Fruit fly (Drosophila melanogaster) whole organism, prepupa: Measurements from ENCODE around the gene CG9106.
A peak's percentile ranks its signal among the peaks of the same experiment; 100 is the strongest.

Experiments used
- Blimp-1 ChIP-seq: fragments of 200-800 bp; sonication (Bioruptor generic); optimal IDR thresholded peaks from 3 replicates; lab custom pipeline; 2017; ENCODE audit warnings: missing biosample characterization, missing genetic modification characterization, mild to moderate bottlenecking, moderate library complexity, missing genetic modification reagents
- CG10669 ChIP-seq: fragments of 200-800 bp; sonication (Bioruptor generic); optimal IDR thresholded peaks from 3 replicates; lab custom pipeline; 2018; ENCODE audit warnings: missing biosample characterization, mild to moderate bottlenecking, missing genetic modification characterization, moderate library complexity
- CG11762 ChIP-seq: fragments of 200-800 bp; sonication (Bioruptor generic); optimal IDR thresholded peaks from 3 replicates; lab custom pipeline; 2016; ENCODE audit warnings: missing biosample characterization, missing genetic modification characterization; ENCODE audit not compliant: insufficient read depth
- CG11902 ChIP-seq: fragments of 200-800 bp; sonication (Bioruptor generic); optimal IDR thresholded peaks from 3 replicates; lab custom pipeline; 2016; ENCODE audit warnings: missing biosample characterization, missing genetic modification characterization
- CG15336 ChIP-seq: fragments of 200-800 bp; sonication (Bioruptor generic); IDR thresholded peaks from 2 replicates; pipeline ENCODE4 v1.3.6; 2022; ENCODE audit warnings: missing biosample characterization, missing genetic modification characterization
- CG1621 ChIP-seq: fragments of 200-800 bp; sonication (Bioruptor generic); optimal IDR thresholded peaks from 3 replicates; lab custom pipeline; 2018; ENCODE audit warnings: missing biosample characterization, mild to moderate bottlenecking, missing genetic modification characterization
- CG16779 ChIP-seq: fragments of 200-800 bp; sonication (Bioruptor generic); optimal IDR thresholded peaks from 3 replicates; lab custom pipeline; 2017; ENCODE audit warnings: missing biosample characterization, mild to moderate bottlenecking, missing genetic modification characterization
- CG3032 ChIP-seq: fragments of 200-800 bp; optimal IDR thresholded peaks from 2 replicates; lab custom pipeline; 2019; ENCODE audit warnings: missing biosample characterization, mild to moderate bottlenecking, missing genetic modification characterization, moderate library complexity
- CG32006 ChIP-seq: fragments of 200-800 bp; sonication (Bioruptor generic); optimal IDR thresholded peaks from 3 replicates; lab custom pipeline; 2017; ENCODE audit warnings: missing biosample characterization, mild to moderate bottlenecking, missing genetic modification characterization
- CG34406 ChIP-seq: fragments of 200-800 bp; sonication (Bioruptor generic); optimal IDR thresholded peaks from 3 replicates; lab custom pipeline; 2016; ENCODE audit warnings: missing biosample characterization, missing genetic modification characterization
- CG3919 ChIP-seq: fragments of 200-800 bp; sonication (Bioruptor generic); optimal IDR thresholded peaks from 3 replicates; lab custom pipeline; 2016; ENCODE audit warnings: missing biosample characterization, missing genetic modification characterization
- CG4318 ChIP-seq: fragments of 200-800 bp; sonication (Bioruptor generic); optimal IDR thresholded peaks from 3 replicates; lab custom pipeline; 2017; ENCODE audit warnings: missing biosample characterization, mild to moderate bottlenecking, missing genetic modification characterization
- CG6163 ChIP-seq: fragments of 200-800 bp; sonication (Bioruptor generic); IDR thresholded peaks from 3 replicates; pipeline ENCODE4 v1.3.6; 2022; ENCODE audit warnings: missing biosample characterization, missing genetic modification characterization
- CG6276 ChIP-seq: fragments of 200-800 bp; sonication (Bioruptor generic); optimal IDR thresholded peaks from 2 replicates; lab custom pipeline; 2017; ENCODE audit warnings: missing biosample characterization, mild to moderate bottlenecking, missing genetic modification characterization
- CG6792 ChIP-seq: fragments of 200-800 bp; sonication (Bioruptor generic); optimal IDR thresholded peaks from 3 replicates; lab custom pipeline; 2016; ENCODE audit warnings: missing biosample characterization, missing genetic modification characterization
- CG6854 ChIP-seq: fragments of 200-800 bp; sonication (Bioruptor generic); optimal IDR thresholded peaks from 2 replicates; lab custom pipeline; 2017; ENCODE audit warnings: missing biosample characterization, mild to moderate bottlenecking, missing genetic modification characterization
- CG7368 ChIP-seq: fragments of 200-800 bp; sonication (Bioruptor generic); optimal IDR thresholded peaks from 3 replicates; lab custom pipeline; 2016; ENCODE audit warnings: missing biosample characterization, missing genetic modification characterization
- CG8119 ChIP-seq: fragments of 200-800 bp; sonication (Bioruptor generic); IDR thresholded peaks from 3 replicates; pipeline ENCODE4 v1.3.6; 2022; ENCODE audit warnings: missing biosample characterization, missing genetic modification characterization
- CG8319 ChIP-seq: fragments of 200-800 bp; sonication (Bioruptor generic); optimal IDR thresholded peaks from 3 replicates; lab custom pipeline; 2016; ENCODE audit warnings: missing biosample characterization, missing genetic modification characterization
- CG9139 ChIP-seq: fragments of 200-800 bp; sonication (Bioruptor generic); optimal IDR thresholded peaks from 3 replicates; lab custom pipeline; 2017; ENCODE audit warnings: missing biosample characterization, mild to moderate bottlenecking, missing genetic modification characterization
- Eip78C ChIP-seq: fragments of 200-800 bp; sonication (Bioruptor generic); peaks from one replicate; lab custom pipeline; 2016; ENCODE audit warnings: missing biosample characterization, missing genetic modification characterization
- Ets21C ChIP-seq: fragments of 200-800 bp; sonication (Bioruptor generic); optimal IDR thresholded peaks from 3 replicates; lab custom pipeline; 2016; ENCODE audit warnings: missing biosample characterization, missing genetic modification characterization
- Gug ChIP-seq: fragments of 200-800 bp; sonication (Bioruptor generic); IDR thresholded peaks from 2 replicates; pipeline ENCODE4 v1.3.6; 2022; ENCODE audit warnings: missing biosample characterization, missing genetic modification characterization
- Hr38 ChIP-seq: sonication (Bioruptor generic); optimal IDR thresholded peaks from 2 replicates; lab custom pipeline; 2016; ENCODE audit warnings: missing biosample characterization, missing genetic modification characterization
- Hr39 ChIP-seq: fragments of 200-800 bp; sonication (Bioruptor generic); optimal IDR thresholded peaks from 2 replicates; lab custom pipeline; 2016; ENCODE audit warnings: missing biosample characterization, missing genetic modification characterization
- Hr4 ChIP-seq: fragments of 200-800 bp; sonication (Bioruptor generic); optimal IDR thresholded peaks from 3 replicates; lab custom pipeline; 2016; ENCODE audit warnings: missing biosample characterization, missing genetic modification characterization
- Lpt ChIP-seq: fragments of 200-800 bp; sonication (Bioruptor generic); optimal IDR thresholded peaks from 3 replicates; lab custom pipeline; 2016; ENCODE audit warnings: missing biosample characterization, missing genetic modification characterization
- Met ChIP-seq: fragments of 200-800 bp; sonication (Bioruptor generic); optimal IDR thresholded peaks from 3 replicates; lab custom pipeline; 2016; ENCODE audit warnings: missing biosample characterization, missing genetic modification characterization
- OdsH ChIP-seq: fragments of 200-800 bp; sonication (Bioruptor generic); optimal IDR thresholded peaks from 3 replicates; lab custom pipeline; 2016; ENCODE audit warnings: missing biosample characterization, missing genetic modification characterization
- Smox ChIP-seq: fragments of 200-800 bp; sonication (Bioruptor generic); optimal IDR thresholded peaks from 3 replicates; lab custom pipeline; 2016; ENCODE audit warnings: missing biosample characterization, missing genetic modification characterization
- Sox102F ChIP-seq: fragments of 200-800 bp; sonication (Bioruptor generic); optimal IDR thresholded peaks from 2 replicates; lab custom pipeline; 2016; ENCODE audit warnings: missing biosample characterization, mild to moderate bottlenecking, missing genetic modification characterization
- Sox15 ChIP-seq: fragments of 200-800 bp; sonication (Bioruptor generic); optimal IDR thresholded peaks from 3 replicates; lab custom pipeline; 2016; ENCODE audit warnings: missing biosample characterization, missing genetic modification characterization
- achi ChIP-seq: fragments of 200-800 bp; sonication (Bioruptor generic); optimal IDR thresholded peaks from 3 replicates; lab custom pipeline; 2016; ENCODE audit warnings: missing biosample characterization, missing genetic modification characterization
- acj6 ChIP-seq: fragments of 200-800 bp; sonication (Bioruptor generic); optimal IDR thresholded peaks from 3 replicates; lab custom pipeline; 2016; ENCODE audit warnings: missing biosample characterization, missing genetic modification characterization
- cyc ChIP-seq: fragments of 200-800 bp; sonication (Bioruptor generic); optimal IDR thresholded peaks from 3 replicates; lab custom pipeline; 2016; ENCODE audit warnings: missing biosample characterization, missing genetic modification characterization
- dac ChIP-seq: fragments of 200-800 bp; sonication (Bioruptor generic); optimal IDR thresholded peaks from 2 replicates; lab custom pipeline; 2017; ENCODE audit warnings: missing biosample characterization, mild to moderate bottlenecking, missing genetic modification characterization
- dsx ChIP-seq: fragments of 200-800 bp; optimal IDR thresholded peaks from 3 replicates; lab custom pipeline; 2019; ENCODE audit warnings: missing biosample characterization, mild to moderate bottlenecking, missing genetic modification characterization, moderate library complexity; ENCODE audit not compliant: poor library complexity, severe bottlenecking
- eg ChIP-seq: fragments of 200-800 bp; sonication (Bioruptor generic); IDR thresholded peaks from 3 replicates; pipeline ENCODE4 v1.3.6; 2022; ENCODE audit warnings: missing biosample characterization, missing genetic modification characterization
- fd59A ChIP-seq: fragments of 200-800 bp; sonication (Bioruptor generic); optimal IDR thresholded peaks from 2 replicates; lab custom pipeline; 2017; ENCODE audit warnings: missing biosample characterization, mild to moderate bottlenecking, missing genetic modification characterization, missing genetic modification reagents
- fd85E ChIP-seq: fragments of 200-800 bp; sonication (Bioruptor generic); optimal IDR thresholded peaks from 3 replicates; lab custom pipeline; 2016; ENCODE audit warnings: missing biosample characterization, missing genetic modification characterization
- lz ChIP-seq: fragments of 200-800 bp; sonication (Bioruptor generic); optimal IDR thresholded peaks from 3 replicates; lab custom pipeline; 2016; ENCODE audit warnings: missing biosample characterization, missing genetic modification characterization
- net ChIP-seq: fragments of 200-800 bp; sonication (Bioruptor generic); optimal IDR thresholded peaks from 3 replicates; lab custom pipeline; 2016; ENCODE audit warnings: missing biosample characterization, missing genetic modification characterization
- pdm3 ChIP-seq: fragments of 200-800 bp; sonication (Bioruptor generic); optimal IDR thresholded peaks from 3 replicates; lab custom pipeline; 2016; ENCODE audit warnings: missing biosample characterization, missing genetic modification characterization
- salr ChIP-seq, 2 experiments: fragments of 200-800 bp; sonication (Bioruptor generic); optimal IDR thresholded peaks; 3 replicates each; lab custom pipeline; 2016 to 2018; ENCODE audit warnings: missing biosample characterization in 2 of 2, missing genetic modification characterization in 2 of 2, mild to moderate bottlenecking in 1 of 2
- spab ChIP-seq: fragments of 200-800 bp; sonication (Bioruptor generic); optimal IDR thresholded peaks from 2 replicates; lab custom pipeline; 2017; ENCODE audit warnings: missing biosample characterization, mild to moderate bottlenecking, missing genetic modification characterization, missing genetic modification reagents
- topi ChIP-seq: fragments of 200-800 bp; sonication (Bioruptor generic); optimal IDR thresholded peaks from 3 replicates; lab custom pipeline; 2016; ENCODE audit warnings: missing biosample characterization, missing genetic modification characterization
- vri ChIP-seq: fragments of 200-800 bp; sonication (Bioruptor generic); optimal IDR thresholded peaks from 3 replicates; lab custom pipeline; 2016; ENCODE audit warnings: missing biosample characterization, mild to moderate bottlenecking, missing genetic modification characterization

The CG9106 gene

dm6 chrX:15272305-15272704, at the start of gene CG9106:
Gene CG9106, minus strand, starts transcription at chrX:15272405.
- TF ChIP-seq Gug, result no peak
- no peak for TF ChIP-seq CG11762 (GFP tag; lab: Kevin White, UChicago)
- TF ChIP-seq Met (GFP tag; lab: Kevin White, UChicago), result no peak
- TF ChIP-seq CG7368 (GFP tag; lab: Kevin White, UChicago), result no peak
- no peak for TF ChIP-seq acj6 (GFP tag; lab: Kevin White, UChicago)
- no peak for TF ChIP-seq CG10669 (GFP tag; lab: Kevin White, UChicago)

DNA sequence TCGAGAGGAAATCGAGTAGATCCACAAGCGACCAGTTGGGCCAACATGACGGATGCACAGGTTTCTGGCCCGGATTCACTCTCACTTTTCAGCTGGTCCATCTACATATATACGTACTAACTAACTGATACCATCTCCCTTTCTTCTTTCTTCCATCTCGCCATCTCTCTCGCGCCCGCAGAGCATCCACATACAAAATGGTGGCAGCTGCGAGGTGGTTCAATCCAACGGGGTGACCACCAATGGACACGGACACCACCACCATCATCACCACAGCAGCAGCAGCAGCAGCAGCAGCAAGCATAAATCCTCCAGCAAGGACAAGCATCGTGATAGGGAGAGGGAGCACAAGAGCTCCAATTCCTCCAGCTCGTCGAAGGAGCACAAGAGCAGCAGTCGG, 48.8 kb upstream of the CG9106 start:
- no peak for TF ChIP-seq Lpt (GFP tag; lab: Kevin White, UChicago)
- no peak for TF ChIP-seq CG16779 (tag; lab: Kevin White, UChicago)
- TF ChIP-seq salr (GFP tag; optimal IDR thresholded peaks at IDR 0.05; lab: Kevin White, UChicago), result no peak
- no peak for TF ChIP-seq CG7368 (GFP tag; lab: Kevin White, UChicago)
- no peak for TF ChIP-seq pdm3 (GFP tag; lab: Kevin White, UChicago)
- no peak for TF ChIP-seq CG3919 (GFP tag; lab: Kevin White, UChicago)
- no peak for TF ChIP-seq CG11762 (GFP tag; lab: Kevin White, UChicago)
- TF ChIP-seq CG3032, result no peak
- TF ChIP-seq net, result no peak
- no peak for TF ChIP-seq fd59A (GFP tag; lab: Kevin White, UChicago)
- no peak for TF ChIP-seq CG11902 (GFP tag; lab: Kevin White, UChicago)
- TF ChIP-seq CG6163 (GFP tag; lab: Robert Waterston, UW), result no peak
- TF ChIP-seq CG15336 (GFP tag; lab: Robert Waterston, UW), result no peak
- no peak for TF ChIP-seq cyc
- no peak for TF ChIP-seq CG10669 (GFP tag; lab: Kevin White, UChicago)

- TF ChIP-seq CG34406 (GFP tag; lab: Kevin White, UChicago) (peak; percentile 48), OdsH (GFP tag; lab: Kevin White, UChicago) (peak; percentile 32), CG11902 (GFP tag; lab: Kevin White, UChicago) (no peak), CG32006 (GFP tag; lab: Kevin White, UChicago) (peak; percentile 16), CG3919 (GFP tag; lab: Kevin White, UChicago) (peak; percentile 9), lz (GFP tag; lab: Kevin White, UChicago) (no peak), Ets21C (GFP tag; lab: Kevin White, UChicago) (no peak), salr (GFP tag; optimal IDR thresholded peaks at IDR 0.05; lab: Kevin White, UChicago) (peak in 1 of 2 experiments; percentile 16), Lpt (GFP tag; lab: Kevin White, UChicago) (peak; percentile 40), CG9139 (GFP tag; lab: Kevin White, UChicago) (peak; percentile 55), CG4318 (GFP tag; lab: Kevin White, UChicago) (no peak), Hr39 (GFP tag; lab: Kevin White, UChicago) (no peak), CG1621 (no peak), spab (GFP tag; lab: Kevin White, UChicago) (peak; percentile 44), CG8319 (GFP tag; lab: Kevin White, UChicago) (no peak), net (peak; percentile 43), dsx (GFP tag; lab: Kevin White, UChicago) (peak; percentile 17), CG16779 (tag; lab: Kevin White, UChicago) (peak; percentile 45), fd85E (GFP tag; lab: Kevin White, UChicago) (no peak), Hr38 (GFP tag; lab: Kevin White, UChicago) (no peak), fd59A (GFP tag; lab: Kevin White, UChicago) (no peak), CG6792 (GFP tag; lab: Kevin White, UChicago) (peak; percentile 5), topi (no peak), Sox15 (no peak), achi (no peak), Blimp-1 (GFP tag; lab: Kevin White, UChicago) (no peak), Eip78C (GFP tag; lab: Kevin White, UChicago) (peak; percentile 80), Hr4 (peak; percentile 23), CG8119 (GFP tag; lab: Robert Waterston, UW) (peak; percentile 77), vri (peak; percentile 70), CG6854 (GFP tag; lab: Kevin White, UChicago) (no peak), CG6276 (GFP tag; lab: Kevin White, UChicago) (peak; percentile 38), dac (GFP tag; lab: Kevin White, UChicago) (no peak), Sox102F (GFP tag; lab: Kevin White, UChicago) (peak; percentile 33), Smox (no peak), eg (GFP tag; lab: Robert Waterston, UW) (peak; percentile 74), pdm3 (GFP tag; lab: Kevin White, UChicago) (peak; percentile 39), Met (GFP tag; lab: Kevin White, UChicago) (peak; percentile 13)
Observed at dm6 chrX:15320522-15320921, 48.3 kb upstream of the CG9106 start.
